Fruit fly (Drosophila melanogaster): ENCODE measurements around the gene Eaf6.

Gene Eaf6

dm6 chr3L:5583295-5583707, 24.8 kb downstream of the Eaf6 start (continued):
- TF ChIP-seq zen2 (GFP tag; IDR thresholded peaks at IDR 0.05; ENCODE audit: partially characterized antibody) (peak; percentile 73; the same call in 2 of the 3 replicates), Dbx (GFP tag; IDR thresholded peaks at IDR 0.05) (peak; percentile 91), pnt (GFP tag; optimal IDR thresholded peaks at IDR 0.05) (peak; percentile 89), Xrp1 (GFP tag; IDR thresholded peaks at IDR 0.05) (peak; percentile 89), CG9727 (GFP tag; optimal IDR thresholded peaks at IDR 0.05) (peak; percentile 78), lov (optimal IDR thresholded peaks at IDR 0.05) (no peak), lov (GFP tag; IDR thresholded peaks at IDR 0.05) (peak; percentile 70; the same call in 2 of the 3 replicates), Hr51 (GFP tag; optimal IDR thresholded peaks at IDR 0.05) (peak in 1 of 2 experiments; percentile 83), p53 (GFP tag; optimal IDR thresholded peaks at IDR 0.05) (peak; percentile 52), Ptx1 (GFP tag; IDR thresholded peaks at IDR 0.05) (peak; percentile 96), CG10321 (GFP tag; IDR thresholded peaks at IDR 0.05) (peak; percentile 37; the same call in 1 of the 2 replicates), bbx (GFP tag; IDR thresholded peaks at IDR 0.05; ENCODE audit: partially characterized antibody) (peak; percentile 64), CG14014 (GFP tag; IDR thresholded peaks at IDR 0.05) (peak; percentile 91), CG17568 (GFP tag; optimal IDR thresholded peaks at IDR 0.05) (no peak), PHDP (tag; optimal IDR thresholded peaks at IDR 0.05) (no peak), Meics (GFP tag; optimal IDR thresholded peaks at IDR 0.05) (peak; percentile 79), btn (GFP tag; optimal IDR thresholded peaks at IDR 0.05) (peak; percentile 71), CG4820 (GFP tag; optimal IDR thresholded peaks at IDR 0.05) (peak; percentile 86), gfzf (GFP tag; optimal IDR thresholded peaks at IDR 0.05) (peak; percentile 74), CG15073 (GFP tag; optimal IDR thresholded peaks at IDR 0.05) (no peak), D19B (GFP tag; optimal IDR thresholded peaks at IDR 0.05) (no peak), CG6175 (GFP tag; IDR thresholded peaks at IDR 0.05) (peak; percentile 82), CG1024 (GFP tag; IDR thresholded peaks at IDR 0.05) (peak; percentile 60), inv (GFP tag; IDR thresholded peaks at IDR 0.05; ENCODE audit: partially characterized antibody) (peak; percentile 82), stwl (tag; optimal IDR thresholded peaks at IDR 0.05) (peak; percentile 93), Spps (tag; optimal IDR thresholded peaks at IDR 0.05) (peak; percentile 63), CG12391 (tag; optimal IDR thresholded peaks at IDR 0.05) (peak; percentile 90), mirr (GFP tag; optimal IDR thresholded peaks at IDR 0.05) (no peak), CG10565 (GFP tag; optimal IDR thresholded peaks at IDR 0.05) (peak; percentile 36), unpg (GFP tag; optimal IDR thresholded peaks at IDR 0.05) (no peak), Oli (tag; optimal IDR thresholded peaks at IDR 0.05) (peak; percentile 67), CHES-1-like (GFP tag; optimal IDR thresholded peaks at IDR 0.05) (peak; percentile 91), MTF-1 (GFP tag; optimal IDR thresholded peaks at IDR 0.05; ENCODE audit: borderline replicate concordance) (no peak), YL-1 (GFP tag; optimal IDR thresholded peaks at IDR 0.05) (peak; percentile 81), kay (GFP tag; optimal IDR thresholded peaks at IDR 0.05) (peak; percentile 68), CG11085 (GFP tag; IDR thresholded peaks at IDR 0.05) (peak; percentile 91), CG30403 (GFP tag; optimal IDR thresholded peaks at IDR 0.05) (peak; percentile 89), CG1647 (GFP tag; optimal IDR thresholded peaks at IDR 0.05) (peak; percentile 85), CG17802 (tag; optimal IDR thresholded peaks at IDR 0.05) (peak; percentile 94), ranshi (GFP tag; IDR thresholded peaks at IDR 0.05) (peak; percentile 91), salm (tag; optimal IDR thresholded peaks at IDR 0.05) (no peak), Bdp1 (GFP tag; optimal IDR thresholded peaks at IDR 0.05) (peak; percentile 79), Atf3 (GFP tag; optimal IDR thresholded peaks at IDR 0.05) (peak; percentile 81), zfh2 (GFP tag; optimal IDR thresholded peaks at IDR 0.05) (peak; percentile 93), CG17186 (GFP tag; optimal IDR thresholded peaks at IDR 0.05) (peak; percentile 60), lola (GFP tag; optimal IDR thresholded peaks at IDR 0.05) (peak in 1 of 3 experiments; percentile 74), CG9797 (GFP tag; optimal IDR thresholded peaks at IDR 0.05) (peak; percentile 85), ab (GFP tag; optimal IDR thresholded peaks at IDR 0.05) (peak; percentile 84), grau (tag; optimal IDR thresholded peaks at IDR 0.05) (peak; percentile 81), exex (tag; optimal IDR thresholded peaks at IDR 0.05) (no peak)
